Worm (Caenorhabditis elegans) whole organism, young adult: Measurements from ENCODE around the gene rad-23.

ENCODE experiments used
- B0336.3 ChIP-seq: fragments of 200-800 bp; sonication (Bioruptor generic); IDR thresholded peaks from 2 replicates; pipeline ENCODE4 v1.3.6; 2022; ENCODE audit warnings: missing genetic modification characterization, missing compliant biosample characterization
- C06A6.2 ChIP-seq: fragments of 200-800 bp; sonication (Bioruptor generic); conservative IDR thresholded peaks from 2 replicates; pipeline ENCODE4 v1.3.6; 2022; ENCODE audit warnings: missing genetic modification characterization, missing compliant biosample characterization
- D2030.7 ChIP-seq: fragments of 200-800 bp; sonication (Bioruptor generic); IDR thresholded peaks from 2 replicates; pipeline ENCODE4 v1.3.6; 2022; ENCODE audit warnings: missing genetic modification reagents, missing genetic modification characterization, missing compliant biosample characterization
- F10E7.11 ChIP-seq: sonication (generic microtip); optimal IDR thresholded peaks from 2 replicates; lab custom pipeline; 2017; ENCODE audit warnings: mild to moderate bottlenecking, missing genetic modification characterization, moderate library complexity, missing compliant biosample characterization
- F22D6.2 ChIP-seq: sonication (generic microtip); optimal IDR thresholded peaks from 2 replicates; lab custom pipeline; 2016; ENCODE audit warnings: mild to moderate bottlenecking, missing genetic modification characterization, missing compliant biosample characterization
- F37B4.10 ChIP-seq: fragments of 200-800 bp; sonication (Bioruptor generic); IDR thresholded peaks from 2 replicates; pipeline ENCODE4 v1.3.6; 2022; ENCODE audit warnings: missing genetic modification characterization, missing compliant biosample characterization
- F52B5.7 ChIP-seq: sonication (generic microtip); optimal IDR thresholded peaks from 2 replicates; lab custom pipeline; 2016; ENCODE audit warnings: mild to moderate bottlenecking, missing genetic modification characterization, missing compliant biosample characterization
- F57A8.1 ChIP-seq: fragments of 200-800 bp; sonication (Bioruptor generic); optimal IDR thresholded peaks from 2 replicates; lab custom pipeline; 2018; ENCODE audit warnings: mild to moderate bottlenecking, missing genetic modification characterization, moderate library complexity, missing compliant biosample characterization
- F57C9.4 ChIP-seq: sonication (generic microtip); optimal IDR thresholded peaks from 2 replicates; lab custom pipeline; 2017; ENCODE audit warnings: mild to moderate bottlenecking, missing genetic modification characterization, missing compliant biosample characterization
- K12H6.12 ChIP-seq: fragments of 200-800 bp; sonication (Bioruptor generic); optimal IDR thresholded peaks from 2 replicates; lab custom pipeline; 2018; ENCODE audit warnings: mild to moderate bottlenecking, missing genetic modification characterization, missing compliant biosample characterization
- Y53G8AR.9 ChIP-seq: fragments of 200-800 bp; sonication (Bioruptor generic); conservative IDR thresholded peaks from 2 replicates; pipeline ENCODE4 v1.3.6; 2022; ENCODE audit warnings: missing genetic modification reagents, missing genetic modification characterization, missing compliant biosample characterization
- aptf-3 ChIP-seq: fragments of 200-800 bp; sonication (Bioruptor generic); IDR thresholded peaks from 2 replicates; pipeline ENCODE4 v1.3.6; 2022; ENCODE audit warnings: missing genetic modification characterization, missing compliant biosample characterization
- atf-7 ChIP-seq: sonication (generic microtip); optimal IDR thresholded peaks from 2 replicates; lab custom pipeline; 2017; ENCODE audit warnings: mild to moderate bottlenecking, missing genetic modification characterization, missing compliant biosample characterization
- athp-1 ChIP-seq: sonication (generic microtip); optimal IDR thresholded peaks from 2 replicates; lab custom pipeline; 2017; ENCODE audit warnings: mild to moderate bottlenecking, missing genetic modification characterization, missing compliant biosample characterization
- attf-5 ChIP-seq: fragments of 200-800 bp; sonication (Bioruptor generic); optimal IDR thresholded peaks from 2 replicates; lab custom pipeline; 2018; ENCODE audit warnings: mild to moderate bottlenecking, missing genetic modification characterization, missing compliant biosample characterization
- bed-1 ChIP-seq: fragments of 200-800 bp; sonication (Bioruptor generic); IDR thresholded peaks from 2 replicates; pipeline ENCODE4 v1.3.6; 2022; ENCODE audit warnings: missing genetic modification reagents, missing genetic modification characterization, missing compliant biosample characterization
- cebp-1 ChIP-seq, 2 experiments: fragments of 200-800 bp in 1 of 2; sonication (Bioruptor generic) in 1 of 2; sonication (generic microtip) in 1 of 2; IDR thresholded peaks in 1 of 2; optimal IDR thresholded peaks in 1 of 2; 2 replicates each; pipeline versions ENCODE4 v1.3.6 to Lab custom; 2017 to 2022; ENCODE audit warnings: missing compliant biosample characterization in 2 of 2, missing genetic modification characterization in 2 of 2, mild to moderate bottlenecking in 1 of 2, missing genetic modification reagents in 1 of 2, moderate library complexity in 1 of 2
- cebp-2 ChIP-seq: fragments of 200-800 bp; sonication (Bioruptor generic); IDR thresholded peaks from 2 replicates; pipeline ENCODE4 v1.3.6; 2022; ENCODE audit warnings: missing genetic modification characterization, missing compliant biosample characterization
- ceh-27 ChIP-seq: fragments of 200-800 bp; sonication (Bioruptor generic); optimal IDR thresholded peaks from 2 replicates; lab custom pipeline; 2018; ENCODE audit warnings: mild to moderate bottlenecking, missing genetic modification characterization, moderate library complexity, missing compliant biosample characterization
- dox-1 ChIP-seq: fragments of 200-800 bp; sonication (Bioruptor generic); IDR thresholded peaks from 2 replicates; pipeline ENCODE4 v1.3.6; 2022; ENCODE audit warnings: missing genetic modification reagents, missing genetic modification characterization, missing compliant biosample characterization
- dpl-1 ChIP-seq: fragments of 150-350 bp; optimal IDR thresholded peaks from 2 replicates; lab custom pipeline; 2014; ENCODE audit warnings: missing biosample characterization, missing genetic modification reagents, missing genetic modification characterization
- egl-18 ChIP-seq: fragments of 200-800 bp; sonication (Bioruptor generic); IDR thresholded peaks from 2 replicates; pipeline ENCODE4 v1.3.6; 2022; ENCODE audit warnings: missing genetic modification reagents, missing genetic modification characterization, missing compliant biosample characterization
- ekl-4 ChIP-seq: fragments of 200-800 bp; sonication (Bioruptor generic); IDR thresholded peaks from 2 replicates; pipeline ENCODE4 v1.3.6; 2022; ENCODE audit warnings: missing genetic modification reagents, missing genetic modification characterization, missing compliant biosample characterization
- hmg-1.2 ChIP-seq: fragments of 200-800 bp; sonication (Bioruptor generic); IDR thresholded peaks from 2 replicates; pipeline ENCODE4 v1.3.6; 2022; ENCODE audit warnings: missing genetic modification reagents, missing genetic modification characterization, missing compliant biosample characterization
- lag-1 ChIP-seq: fragments of 200-800 bp; sonication (Bioruptor generic); IDR thresholded peaks from 2 replicates; pipeline ENCODE4 v1.3.6; 2022; ENCODE audit warnings: missing genetic modification reagents, missing genetic modification characterization, missing compliant biosample characterization
- lin-26 ChIP-seq: fragments of 200-800 bp; sonication (Bioruptor generic); IDR thresholded peaks from 2 replicates; pipeline ENCODE4 v1.3.6; 2022; ENCODE audit warnings: missing genetic modification reagents, missing genetic modification characterization, missing compliant biosample characterization
- lin-40 ChIP-seq: sonication (generic microtip); optimal IDR thresholded peaks from 2 replicates; lab custom pipeline; 2016; ENCODE audit warnings: missing genetic modification characterization, mild to moderate bottlenecking, missing compliant biosample characterization, missing genotype, missing genetic modification reagents
- lir-1 ChIP-seq: fragments of 200-800 bp; sonication (Bioruptor generic); conservative IDR thresholded peaks from 2 replicates; pipeline ENCODE4 v1.3.6; 2022; ENCODE audit warnings: missing genetic modification reagents, missing genetic modification characterization, missing compliant biosample characterization
- madf-8 ChIP-seq: fragments of 200-800 bp; sonication (Bioruptor generic); conservative IDR thresholded peaks from 2 replicates; pipeline ENCODE4 v1.3.6; 2022; ENCODE audit warnings: missing genetic modification reagents, missing genetic modification characterization, missing compliant biosample characterization
- mes-4 ChIP-seq: sonication (generic microtip); optimal IDR thresholded peaks from 2 replicates; lab custom pipeline; 2016; ENCODE audit warnings: missing genotype, missing genetic modification characterization, missing compliant biosample characterization
- mxl-1 ChIP-seq: sonication (generic microtip); optimal IDR thresholded peaks from 2 replicates; lab custom pipeline; 2016; ENCODE audit warnings: missing genetic modification characterization, missing compliant biosample characterization
- nhr-120 ChIP-seq: fragments of 200-800 bp; sonication (Bioruptor generic); IDR thresholded peaks from 2 replicates; pipeline ENCODE4 v1.3.6; 2022; ENCODE audit warnings: missing genetic modification characterization, missing compliant biosample characterization
- nhr-179 ChIP-seq: sonication (generic microtip); optimal IDR thresholded peaks from 2 replicates; lab custom pipeline; 2016; ENCODE audit warnings: mild to moderate bottlenecking, missing genetic modification characterization, missing compliant biosample characterization
- nhr-80 ChIP-seq: sonication (generic microtip); optimal IDR thresholded peaks from 2 replicates; lab custom pipeline; 2016; ENCODE audit warnings: missing genetic modification characterization, missing compliant biosample characterization
- rec-8 ChIP-seq, 2 experiments: sonication (generic microtip); optimal IDR thresholded peaks; 2 replicates each; lab custom pipeline; 2016; ENCODE audit warnings: mild to moderate bottlenecking in 2 of 2, missing genetic modification characterization in 2 of 2, missing genetic modification reagents in 2 of 2, missing genotype in 2 of 2, missing biosample characterization in 1 of 2, missing compliant biosample characterization in 1 of 2, moderate library complexity in 1 of 2
- snpc-1.3 ChIP-seq: sonication (generic microtip); optimal IDR thresholded peaks from 2 replicates; lab custom pipeline; 2017; ENCODE audit warnings: missing genetic modification characterization, mild to moderate bottlenecking, missing compliant biosample characterization, antibody characterized with exemption, moderate library complexity, missing genotype, missing genetic modification reagents; ENCODE audit not compliant: insufficient read depth
- snpc-3.4 ChIP-seq: sonication (generic microtip); optimal IDR thresholded peaks from 2 replicates; lab custom pipeline; 2017; ENCODE audit warnings: missing genetic modification characterization, mild to moderate bottlenecking, missing compliant biosample characterization, antibody characterized with exemption, moderate library complexity, missing genotype, missing genetic modification reagents
- snpc-4 ChIP-seq, 5 experiments: fragments of 150-350 bp in 1 of 5; sonication (generic microtip) in 4 of 5; optimal IDR thresholded peaks; 2 replicates each; lab custom pipeline; 2014 to 2018; ENCODE audit warnings: missing genetic modification characterization in 5 of 5, missing biosample characterization in 3 of 5, antibody characterized with exemption in 2 of 5, mild to moderate bottlenecking in 2 of 5, missing compliant biosample characterization in 2 of 5, missing genotype in 2 of 5, moderate library complexity in 2 of 5, missing genetic modification reagents in 1 of 5
- unc-130 ChIP-seq: sonication (generic microtip); optimal IDR thresholded peaks from 2 replicates; lab custom pipeline; 2016; ENCODE audit warnings: missing genetic modification reagents, missing genetic modification characterization, missing compliant biosample characterization
- unc-62 ChIP-seq: fragments of 150-350 bp; optimal IDR thresholded peaks from 2 replicates; lab custom pipeline; 2014; ENCODE audit warnings: missing biosample characterization, missing genetic modification reagents, missing genetic modification characterization
- zfh-2 ChIP-seq: fragments of 200-800 bp; sonication (Bioruptor generic); conservative IDR thresholded peaks from 2 replicates; pipeline ENCODE4 v1.3.6; 2022; ENCODE audit warnings: missing genetic modification reagents, missing genetic modification characterization, missing compliant biosample characterization
- ztf-22 ChIP-seq: fragments of 200-800 bp; sonication (Bioruptor generic); optimal IDR thresholded peaks from 2 replicates; lab custom pipeline; 2018; ENCODE audit warnings: mild to moderate bottlenecking, missing genetic modification characterization, moderate library complexity, missing compliant biosample characterization
- ztf-25 ChIP-seq: fragments of 200-800 bp; sonication (Bioruptor generic); IDR thresholded peaks from 2 replicates; pipeline ENCODE4 v1.3.6; 2022; ENCODE audit warnings: missing genetic modification reagents, missing genetic modification characterization, missing compliant biosample characterization
- ztf-26 ChIP-seq: sonication (generic microtip); optimal IDR thresholded peaks from 2 replicates; lab custom pipeline; 2017; ENCODE audit warnings: missing genetic modification characterization, missing compliant biosample characterization
- ztf-6 ChIP-seq: fragments of 200-800 bp; sonication (Bioruptor generic); IDR thresholded peaks from 2 replicates; pipeline ENCODE4 v1.3.6; 2022; ENCODE audit warnings: missing genetic modification reagents, missing genetic modification characterization, missing compliant biosample characterization

rad-23 gene

ce11 chrII:11635745-11636161 lies 16.8 kb downstream of the rad-23 start (continued):
- TF ChIP-seq C06A6.2 (GFP tag; lab: Robert Waterston, UW) (peak; percentile 55; the same call in 1 of the 2 replicates), F57A8.1 (GFP tag; lab: Kevin White, UChicago) (no peak), lin-26 (GFP tag; lab: Robert Waterston, UW) (0 out of 2 replicates have a peak, but pooled peaks have one; percentile 43), nhr-80 (peak; percentile 30), ztf-26 (tag; lab: Kevin White, UChicago) (peak; percentile 75), lag-1 (GFP tag; lab: Robert Waterston, UW) (no peak), hmg-1.2 (GFP tag; lab: Robert Waterston, UW) (peak; percentile 58), snpc-4 (GFP tag; optimal IDR thresholded peaks at IDR 0.05; lab: Kevin White, UChicago) (no peak), snpc-4 (tag; optimal IDR thresholded peaks at IDR 0.05; lab: Kevin White, UChicago) (peak in 1 of 4 experiments; percentile 21), unc-62 (GFP tag; lab: Kevin White, UChicago) (peak; percentile 70), dox-1 (no peak), F57C9.4 (no peak), lin-40 (tag; lab: Kevin White, UChicago) (peak; percentile 78), D2030.7 (GFP tag; lab: Robert Waterston, UW) (no peak), zfh-2 (GFP tag; lab: Robert Waterston, UW) (peak; percentile 64), athp-1 (tag; lab: Kevin White, UChicago) (peak; percentile 13), snpc-1.3 (tag; lab: Kevin White, UChicago) (no peak), Y53G8AR.9 (GFP tag; lab: Robert Waterston, UW) (no peak), K12H6.12 (tag; lab: Kevin White, UChicago) (peak; percentile 39), ceh-27 (GFP tag; lab: Kevin White, UChicago) (peak; percentile 67), bed-1 (GFP tag; lab: Robert Waterston, UW) (no peak), ztf-25 (GFP tag; lab: Robert Waterston, UW) (no peak), snpc-3.4 (tag; lab: Kevin White, UChicago) (no peak), mes-4 (tag; lab: Kevin White, UChicago) (no peak), cebp-1 (GFP tag; IDR thresholded peaks at IDR 0.05; lab: Robert Waterston, UW) (no peak), cebp-1 (tag; optimal IDR thresholded peaks at IDR 0.05; lab: Kevin White, UChicago) (peak; percentile 31), aptf-3 (GFP tag; lab: Robert Waterston, UW) (no peak)

ce11 chrII:11634681-11635527 lies 17.6 kb downstream of the rad-23 start:
- TF ChIP-seq madf-8 (GFP tag; lab: Robert Waterston, UW) (no peak), F22D6.2 (no peak), F52B5.7 (tag; lab: Kevin White, UChicago) (peak; percentile 41), dpl-1 (GFP tag; lab: Kevin White, UChicago) (no peak), ztf-22 (GFP tag; lab: Kevin White, UChicago) (no peak), F37B4.10 (GFP tag; lab: Robert Waterston, UW) (no peak), cebp-2 (0 out of 2 replicates have a peak, but pooled peaks have one; percentile 30), rec-8 (tag; optimal IDR thresholded peaks at IDR 0.05; lab: Kevin White, UChicago) (no peak), ztf-6 (GFP tag; lab: Robert Waterston, UW) (no peak), nhr-179 (tag; lab: Kevin White, UChicago) (no peak), lir-1 (peak; percentile 4; the same call in 1 of the 2 replicates), unc-130 (GFP tag; lab: Kevin White, UChicago) (no peak), egl-18 (GFP tag; lab: Robert Waterston, UW) (no peak), mxl-1 (no peak), B0336.3 (GFP tag; lab: Robert Waterston, UW) (no peak), ekl-4 (GFP tag; lab: Robert Waterston, UW) (peak; percentile 63; the same call in 1 of the 2 replicates), nhr-120 (GFP tag; lab: Robert Waterston, UW) (0 out of 2 replicates have a peak, but pooled peaks have one; percentile 4), dox-1 (peak; percentile 80), F10E7.11 (tag; lab: Kevin White, UChicago) (no peak), hmg-1.2 (GFP tag; lab: Robert Waterston, UW) (peak; percentile 67), atf-7 (tag; lab: Kevin White, UChicago) (peak; percentile 39), attf-5 (peak; percentile 76)
